Fruit fly (Drosophila melanogaster) whole organism, adult: ENCODE data around the gene sip1.
A peak's percentile ranks its signal among the peaks of the same experiment; 100 is the strongest.

Experiments used
- CG11617 ChIP-seq: fragments of 200-800 bp; sonication (Bioruptor generic); optimal IDR thresholded peaks from 2 replicates; lab custom pipeline; 2017; ENCODE audit warnings: mild to moderate bottlenecking, missing biosample characterization, missing genetic modification reagents, missing genetic modification characterization
- CG12768 ChIP-seq: fragments of 200-800 bp; sonication (Bioruptor generic); optimal IDR thresholded peaks from 2 replicates; lab custom pipeline; 2017; ENCODE audit warnings: missing biosample characterization, missing genetic modification characterization, mild to moderate bottlenecking, moderate library complexity, missing genetic modification reagents
- CG14711 ChIP-seq: fragments of 200-800 bp; sonication (Bioruptor generic); optimal IDR thresholded peaks from 2 replicates; lab custom pipeline; 2018; ENCODE audit warnings: missing biosample characterization, mild to moderate bottlenecking, missing genetic modification characterization, moderate library complexity
- CG1620 ChIP-seq: fragments of 200-800 bp; sonication (Bioruptor generic); optimal IDR thresholded peaks from 2 replicates; lab custom pipeline; 2016; ENCODE audit warnings: missing biosample characterization, missing genetic modification characterization
- CG33017 ChIP-seq: fragments of 200-800 bp; sonication (Bioruptor generic); optimal IDR thresholded peaks from 2 replicates; lab custom pipeline; 2018; ENCODE audit warnings: missing biosample characterization, mild to moderate bottlenecking, missing genetic modification characterization, moderate library complexity
- CG5204 ChIP-seq: fragments of 200-800 bp; sonication (Bioruptor generic); optimal IDR thresholded peaks from 2 replicates; lab custom pipeline; 2016; ENCODE audit warnings: missing biosample characterization, missing genetic modification characterization
- CG7045 ChIP-seq: fragments of 200-800 bp; sonication (Bioruptor generic); optimal IDR thresholded peaks from 2 replicates; lab custom pipeline; 2017; ENCODE audit warnings: missing biosample characterization, mild to moderate bottlenecking, missing genetic modification characterization
- CG7101 ChIP-seq: fragments of 200-800 bp; sonication (Bioruptor generic); optimal IDR thresholded peaks from 2 replicates; lab custom pipeline; 2018; ENCODE audit warnings: missing biosample characterization, mild to moderate bottlenecking, missing genetic modification characterization, moderate library complexity
- Clk ChIP-seq: fragments of 200-800 bp; sonication (Bioruptor generic); optimal IDR thresholded peaks from 2 replicates; lab custom pipeline; 2017; ENCODE audit warnings: missing biosample characterization, missing genetic modification characterization
- Crg-1 ChIP-seq: fragments of 200-800 bp; sonication (Bioruptor generic); optimal IDR thresholded peaks from 2 replicates; lab custom pipeline; 2016; ENCODE audit warnings: missing biosample characterization, missing genetic modification characterization
- Hr96 ChIP-seq: fragments of 200-800 bp; sonication (Bioruptor generic); optimal IDR thresholded peaks from 2 replicates; lab custom pipeline; 2016; ENCODE audit warnings: missing biosample characterization, missing genetic modification characterization
- Mnt ChIP-seq: fragments of 200-800 bp; sonication (Bioruptor generic); optimal IDR thresholded peaks from 2 replicates; lab custom pipeline; 2016; ENCODE audit warnings: missing biosample characterization, mild to moderate bottlenecking, missing genetic modification characterization
- bab1 ChIP-seq: fragments of 200-800 bp; sonication (Bioruptor generic); optimal IDR thresholded peaks from 3 replicates; lab custom pipeline; 2019; ENCODE audit warnings: missing biosample characterization, mild to moderate bottlenecking, missing genetic modification characterization, moderate library complexity
- cic ChIP-seq: fragments of 200-800 bp; sonication (Bioruptor generic); optimal IDR thresholded peaks from 2 replicates; lab custom pipeline; 2017; ENCODE audit warnings: missing biosample characterization, mild to moderate bottlenecking, missing genetic modification characterization, moderate library complexity
- cnc ChIP-seq, 2 experiments: fragments of >200 bp; optimal IDR thresholded peaks; 2 replicates each; lab custom pipeline; 2017
- kay ChIP-seq: fragments of 200-800 bp; sonication (Bioruptor generic); peaks from one replicate; lab custom pipeline; 2016; ENCODE audit warnings: missing biosample characterization, missing genetic modification characterization, borderline replicate concordance
- ovo ChIP-seq: fragments of 200-800 bp; sonication (Bioruptor generic); optimal IDR thresholded peaks from 2 replicates; lab custom pipeline; 2016; ENCODE audit warnings: missing biosample characterization, missing genetic modification characterization
- pad ChIP-seq: fragments of 200-800 bp; sonication (Bioruptor generic); optimal IDR thresholded peaks from 3 replicates; lab custom pipeline; 2017; ENCODE audit warnings: missing biosample characterization, missing genetic modification characterization, mild to moderate bottlenecking, moderate library complexity, missing genetic modification reagents
- tj ChIP-seq: fragments of 200-800 bp; sonication (Bioruptor generic); optimal IDR thresholded peaks from 3 replicates; lab custom pipeline; 2017; ENCODE audit warnings: missing biosample characterization, mild to moderate bottlenecking, missing genetic modification characterization, moderate library complexity
- toe ChIP-seq: fragments of 200-800 bp; sonication (Bioruptor generic); optimal IDR thresholded peaks from 2 replicates; lab custom pipeline; 2016; ENCODE audit warnings: missing biosample characterization, missing genetic modification characterization

sip1 gene

DNA sequence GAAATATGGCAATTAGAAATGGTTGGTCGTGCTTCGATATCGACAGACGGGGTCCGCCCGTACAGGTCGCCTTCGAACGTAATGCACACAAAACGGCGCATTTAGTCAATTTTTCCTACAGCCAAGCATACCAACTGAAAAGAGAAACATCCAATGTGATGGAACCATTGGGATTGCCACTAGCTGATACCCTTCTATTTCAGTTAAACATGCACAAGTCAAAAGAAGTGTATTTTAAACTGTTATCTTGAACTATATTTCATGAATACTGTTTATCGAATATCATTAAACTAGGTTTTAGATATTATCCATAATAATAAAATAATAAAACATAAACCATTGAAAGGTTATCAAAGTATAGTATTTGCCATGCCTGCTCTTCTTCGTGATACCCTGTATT, 5.2 kb downstream of the sip1 start:
- TF ChIP-seq bab1 (GFP tag; lab: Kevin White, UChicago) (no peak), ovo (no peak), CG11617 (GFP tag; lab: Kevin White, UChicago) (no peak), kay (GFP tag; lab: Kevin White, UChicago) (no peak), CG14711 (tag; lab: Kevin White, UChicago) (no peak), Crg-1 (GFP tag; lab: Kevin White, UChicago) (no peak), pad (GFP tag; lab: Kevin White, UChicago) (no peak), Clk (GFP tag; lab: Kevin White, UChicago) (no peak), CG7101 (tag; lab: Kevin White, UChicago) (no peak), Hr96 (no peak), cic (GFP tag; lab: Kevin White, UChicago) (no peak), tj (no peak), cnc (optimal IDR thresholded peaks at IDR 0.05; lab: Kevin White, UChicago) (no peak), toe (GFP tag; lab: Kevin White, UChicago) (no peak), Mnt (GFP tag; lab: Kevin White, UChicago) (no peak), CG33017 (tag; lab: Kevin White, UChicago) (no peak), CG7045 (GFP tag; lab: Kevin White, UChicago) (no peak), CG1620 (GFP tag; lab: Kevin White, UChicago) (no peak), CG12768 (GFP tag; lab: Kevin White, UChicago) (no peak), CG5204 (GFP tag; lab: Kevin White, UChicago) (no peak)

DNA sequence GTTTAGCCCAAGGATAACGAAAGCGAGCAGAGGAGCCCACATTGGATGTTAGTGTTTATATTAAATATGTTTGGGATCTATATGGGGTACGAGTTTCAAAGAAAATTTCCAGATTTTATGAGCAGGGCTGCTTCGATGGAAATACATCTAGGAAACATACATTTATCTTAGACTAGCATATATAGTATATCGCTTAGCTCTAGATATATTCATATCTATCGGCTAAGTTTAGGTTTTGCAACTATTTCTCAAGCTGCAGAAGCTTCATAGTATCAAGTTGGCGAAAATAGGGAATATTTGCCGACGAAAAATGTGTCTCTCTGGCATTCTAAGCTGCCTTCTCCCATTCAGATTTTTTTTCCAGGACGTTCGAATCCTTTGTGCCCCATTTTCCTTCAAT, 7.9 kb downstream of the sip1 start, which contains the start of gene CG14006:
TSS of gene CG14006 (minus strand) at position 101 of the 400 bp plus-strand sequence.
- TF ChIP-seq CG7045 (GFP tag; lab: Kevin White, UChicago) (no peak), CG14711 (tag; lab: Kevin White, UChicago) (no peak), CG12768 (GFP tag; lab: Kevin White, UChicago) (no peak), CG11617 (GFP tag; lab: Kevin White, UChicago) (no peak), Mnt (GFP tag; lab: Kevin White, UChicago) (no peak), Crg-1 (GFP tag; lab: Kevin White, UChicago) (no peak), bab1 (GFP tag; lab: Kevin White, UChicago) (no peak), toe (GFP tag; lab: Kevin White, UChicago) (no peak), ovo (no peak)

DNA sequence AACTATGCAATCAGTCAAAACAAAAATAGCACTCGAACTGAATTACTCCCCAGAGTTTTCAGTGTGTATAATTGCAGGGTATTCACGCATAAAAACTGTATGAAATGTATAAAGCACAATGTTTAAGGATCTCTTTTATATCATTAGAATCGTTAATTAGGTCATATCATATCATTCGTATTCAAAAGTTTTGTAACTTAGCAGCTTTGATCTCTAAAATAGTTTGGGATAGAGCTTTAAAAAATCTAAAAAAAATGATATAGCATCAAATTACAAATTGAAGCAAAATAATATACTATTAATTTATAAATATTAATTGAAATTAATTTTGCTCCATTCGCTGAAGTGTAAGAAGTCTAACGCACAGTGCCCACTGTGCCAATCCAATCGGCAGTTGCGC, 9.6 kb downstream of the sip1 start:
- TF ChIP-seq CG14711 (tag; lab: Kevin White, UChicago) (no peak), tj (no peak), cic (GFP tag; lab: Kevin White, UChicago) (no peak), CG1620 (GFP tag; lab: Kevin White, UChicago) (no peak), Mnt (GFP tag; lab: Kevin White, UChicago) (no peak), cnc (optimal IDR thresholded peaks at IDR 0.05; lab: Kevin White, UChicago) (no peak), CG11617 (GFP tag; lab: Kevin White, UChicago) (no peak), Crg-1 (GFP tag; lab: Kevin White, UChicago) (no peak), kay (GFP tag; lab: Kevin White, UChicago) (no peak), Clk (GFP tag; lab: Kevin White, UChicago) (no peak), CG12768 (GFP tag; lab: Kevin White, UChicago) (no peak), Hr96 (no peak), bab1 (GFP tag; lab: Kevin White, UChicago) (no peak), ovo (no peak), pad (GFP tag; lab: Kevin White, UChicago) (no peak), CG5204 (GFP tag; lab: Kevin White, UChicago) (no peak), toe (GFP tag; lab: Kevin White, UChicago) (no peak), CG7101 (tag; lab: Kevin White, UChicago) (no peak), CG33017 (tag; lab: Kevin White, UChicago) (no peak), CG7045 (GFP tag; lab: Kevin White, UChicago) (no peak)

DNA sequence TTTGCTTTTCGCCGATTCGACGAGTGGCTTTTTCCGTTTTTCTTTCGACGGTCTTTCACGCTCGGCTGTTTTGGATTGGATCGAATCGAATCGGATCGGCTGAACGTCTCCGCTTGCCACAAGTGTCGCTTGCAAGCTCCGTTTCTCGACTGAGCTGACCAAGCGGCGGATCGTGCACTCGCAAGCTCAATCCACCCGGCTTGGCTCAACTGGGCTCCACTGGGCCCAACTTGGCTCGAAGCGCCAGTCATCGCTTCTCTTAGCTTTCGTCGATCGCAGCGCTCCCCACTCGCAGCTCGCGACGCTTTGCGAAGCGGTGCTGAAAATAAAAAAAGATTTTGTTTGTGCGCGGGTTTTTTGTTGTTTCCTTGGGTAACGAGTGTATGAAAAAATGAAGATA, 19.9 kb downstream of the sip1 start:
- TF ChIP-seq tj (peak; percentile 10), CG5204 (GFP tag; lab: Kevin White, UChicago) (no peak)

DNA sequence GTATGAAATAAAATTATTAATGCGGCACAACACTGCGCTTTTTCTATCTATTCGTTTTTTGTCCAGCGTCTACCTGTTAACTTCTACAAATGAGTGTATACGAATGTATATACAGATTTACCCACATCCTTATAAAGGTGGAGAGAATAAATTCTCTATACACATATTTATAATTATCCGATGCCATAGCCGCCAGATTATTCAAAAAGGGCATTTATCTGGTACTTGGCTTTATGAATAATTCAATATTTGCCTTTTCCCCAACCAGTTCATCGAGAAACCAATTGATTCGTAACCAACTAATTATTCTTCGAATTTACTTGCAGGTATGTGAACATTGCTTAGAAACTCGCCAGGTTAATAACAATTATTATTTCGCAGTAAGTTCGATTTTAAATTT, 20.3 kb downstream of the sip1 start, which contains the start of gene CG11147:
TSS of gene CG11147 (minus strand) at position 101 of the 400 bp plus-strand sequence.
- TF ChIP-seq CG5204 (GFP tag; lab: Kevin White, UChicago) (no peak), kay (GFP tag; lab: Kevin White, UChicago) (no peak), CG7101 (tag; lab: Kevin White, UChicago) (no peak), tj (no peak), CG7045 (GFP tag; lab: Kevin White, UChicago) (no peak), Clk (GFP tag; lab: Kevin White, UChicago) (no peak), CG1620 (GFP tag; lab: Kevin White, UChicago) (no peak), toe (GFP tag; lab: Kevin White, UChicago) (no peak), pad (GFP tag; lab: Kevin White, UChicago) (no peak), ovo (no peak), CG12768 (GFP tag; lab: Kevin White, UChicago) (no peak), bab1 (GFP tag; lab: Kevin White, UChicago) (no peak), Crg-1 (GFP tag; lab: Kevin White, UChicago) (no peak), Mnt (GFP tag; lab: Kevin White, UChicago) (no peak)

DNA sequence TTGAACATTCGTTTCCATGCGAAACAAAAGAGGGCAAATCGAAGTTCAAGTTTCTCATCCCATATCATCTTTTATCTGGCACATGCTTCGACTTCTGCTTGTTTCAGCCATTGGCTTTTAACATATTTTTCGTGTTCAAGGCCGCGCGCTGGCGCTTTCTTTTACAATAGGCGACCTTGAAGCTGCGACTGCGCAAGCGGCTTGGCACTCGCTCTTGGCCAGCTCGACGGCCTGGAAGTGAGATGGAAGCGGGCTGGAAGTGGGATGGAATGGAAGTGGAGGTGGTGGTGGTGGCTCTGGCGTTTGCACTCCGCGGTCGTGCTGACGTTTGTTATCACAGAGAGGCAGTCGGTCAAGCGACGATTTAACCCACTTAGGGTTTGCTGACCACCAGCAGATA, 21.6 kb downstream of the sip1 start:
- TF ChIP-seq Hr96, result no peak
- peak; percentile 23 for TF ChIP-seq tj
- no peak for TF ChIP-seq pad (GFP tag; lab: Kevin White, UChicago)
- no peak for TF ChIP-seq ovo
